Fruit fly (Drosophila melanogaster): ENCODE measurements around the gene CG5895.
A peak's percentile ranks its signal among the peaks of the same experiment; 100 is the strongest.

Gene CG5895

DNA sequence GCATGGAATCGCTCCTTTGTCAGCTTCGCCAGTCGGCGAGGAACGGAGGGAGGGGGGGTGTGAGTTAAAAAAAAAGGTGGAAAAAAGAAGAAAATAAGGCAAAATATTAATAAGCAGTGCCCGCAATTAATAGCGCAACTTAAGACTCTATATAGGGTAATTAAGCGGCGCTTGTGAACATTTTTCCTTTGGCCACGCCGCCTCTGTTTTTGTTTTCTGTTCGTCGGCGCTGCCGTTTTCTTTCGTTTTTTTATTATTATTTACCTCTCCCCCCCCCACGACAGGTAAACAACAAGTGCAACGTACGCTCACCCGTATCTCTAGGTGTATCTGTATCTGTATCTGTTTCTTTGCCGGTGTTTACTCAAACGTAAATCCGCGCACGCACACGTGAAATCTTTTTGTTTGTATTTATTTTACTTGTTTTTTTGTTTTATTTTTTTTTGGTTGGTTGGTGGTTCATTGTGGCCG, 8.1 kb upstream of the CG5895 start (continued):
- TF ChIP-seq CoRest (tag; optimal IDR thresholded peaks at IDR 0.05) (no peak), CG14667 (GFP tag; IDR thresholded peaks at IDR 0.05) (no peak), NC2β (GFP tag; optimal IDR thresholded peaks at IDR 0.05) (no peak), tll (GFP tag; optimal IDR thresholded peaks at IDR 0.05) (peak in 1 of 2 experiments; percentile 40), CG1529 (GFP tag; optimal IDR thresholded peaks at IDR 0.05) (peak; percentile 26), nau (GFP tag; optimal IDR thresholded peaks at IDR 0.05) (peak; percentile 62), CG2120 (GFP tag; optimal IDR thresholded peaks at IDR 0.05) (peak; percentile 44), CG11456 (GFP tag; IDR thresholded peaks at IDR 0.05) (0 out of 3 replicates have a peak, but pooled peaks have one; percentile 39), Fer3 (tag; optimal IDR thresholded peaks at IDR 0.05) (no peak), Adf1 (GFP tag; IDR thresholded peaks at IDR 0.05) (no peak), Hey (tag; optimal IDR thresholded peaks at IDR 0.05) (no peak), schlank (tag; optimal IDR thresholded peaks at IDR 0.05) (no peak), CG4854 (GFP tag; optimal IDR thresholded peaks at IDR 0.05) (no peak), Eip74EF (GFP tag; optimal IDR thresholded peaks at IDR 0.05) (peak in 1 of 2 experiments; percentile 14), onecut (GFP tag; IDR thresholded peaks at IDR 0.05) (peak; percentile 77), gce (GFP tag; IDR thresholded peaks at IDR 0.05) (0 out of 3 replicates have a peak, but pooled peaks have one; percentile 16), ara (GFP tag; IDR thresholded peaks at IDR 0.05) (peak; percentile 44; the same call in 1 of the 2 replicates), esg (GFP tag; conservative IDR thresholded peaks at IDR 0.05) (0 out of 2 replicates have a peak, but pooled peaks have one; percentile 14), ttk (GFP tag; IDR thresholded peaks at IDR 0.05) (peak; percentile 48; the same call in 1 of the 2 replicates), az2 (GFP tag; optimal IDR thresholded peaks at IDR 0.05) (peak; percentile 19), rib (GFP tag; IDR thresholded peaks at IDR 0.05) (peak; percentile 70; the same call in 1 of the 2 replicates), mld (GFP tag; IDR thresholded peaks at IDR 0.05; ENCODE audit: partially characterized antibody) (no peak), CG1024 (GFP tag; IDR thresholded peaks at IDR 0.05) (0 out of 2 replicates have a peak, but pooled peaks have one; percentile 43), cad (GFP tag; optimal IDR thresholded peaks at IDR 0.05) (no peak), Mad (GFP tag; optimal IDR thresholded peaks at IDR 0.05) (no peak), CG9817 (tag; optimal IDR thresholded peaks at IDR 0.05) (no peak), aop (GFP tag; IDR thresholded peaks at IDR 0.05) (no peak), CG12071 (GFP tag; optimal IDR thresholded peaks at IDR 0.05) (peak; percentile 51), Lhr (GFP tag; optimal IDR thresholded peaks at IDR 0.05) (peak; percentile 12), trh (GFP tag; optimal IDR thresholded peaks at IDR 0.05) (no peak), twi (tag; optimal IDR thresholded peaks at IDR 0.05) (peak; percentile 32), Myb (GFP tag; optimal IDR thresholded peaks at IDR 0.05) (peak; percentile 20), kah (GFP tag; optimal IDR thresholded peaks at IDR 0.05) (peak; percentile 51), CG17802 (tag; optimal IDR thresholded peaks at IDR 0.05) (no peak), Ets97D (GFP tag; optimal IDR thresholded peaks at IDR 0.05) (peak; percentile 26), gem (tag; optimal IDR thresholded peaks at IDR 0.05) (peak; percentile 23), Dll (GFP tag; IDR thresholded peaks at IDR 0.05; ENCODE audit: partially characterized antibody) (0 out of 4 replicates have a peak, but pooled peaks have one; percentile 13), CG10543 (GFP tag; optimal IDR thresholded peaks at IDR 0.05) (peak; percentile 76), MESR4 (GFP tag; optimal IDR thresholded peaks at IDR 0.05) (no peak), CG7839 (tag; optimal IDR thresholded peaks at IDR 0.05) (peak; percentile 38), CG33557 (GFP tag; optimal IDR thresholded peaks at IDR 0.05) (peak; percentile 53), CG34224 (GFP tag; IDR thresholded peaks at IDR 0.05; ENCODE audit: partially characterized antibody) (no peak), Xrp1 (GFP tag; IDR thresholded peaks at IDR 0.05) (peak; percentile 63), CG15601 (tag; optimal IDR thresholded peaks at IDR 0.05) (peak; percentile 65), vfl (GFP tag; optimal IDR thresholded peaks at IDR 0.05) (no peak), Dbx (GFP tag; IDR thresholded peaks at IDR 0.05) (peak; percentile 33; the same call in 1 of the 3 replicates), CG6689 (GFP tag; IDR thresholded peaks at IDR 0.05) (0 out of 2 replicates have a peak, but pooled peaks have one; percentile 34), CG4820 (GFP tag; optimal IDR thresholded peaks at IDR 0.05) (peak; percentile 35), CG8478 (optimal IDR thresholded peaks at IDR 0.05) (no peak), Antp (GFP tag; optimal IDR thresholded peaks at IDR 0.05) (peak; percentile 17)
